Worm (Caenorhabditis elegans) whole organism, young adult: Measurements from ENCODE around the gene daf-36.

Experiments
- B0035.1 ChIP-seq: sonication (generic microtip); optimal IDR thresholded peaks from 2 replicates; lab custom pipeline; 2016; ENCODE audit warnings: missing genetic modification characterization, mild to moderate bottlenecking, missing compliant biosample characterization, missing genotype, missing genetic modification reagents
- B0336.3 ChIP-seq: fragments of 200-800 bp; sonication (Bioruptor generic); IDR thresholded peaks from 2 replicates; pipeline ENCODE4 v1.3.6; 2022; ENCODE audit warnings: missing genetic modification characterization, missing compliant biosample characterization
- C17E4.6 ChIP-seq: fragments of 200-800 bp; sonication (Bioruptor generic); IDR thresholded peaks from 2 replicates; pipeline ENCODE4 v1.3.6; 2022; ENCODE audit warnings: missing genetic modification reagents, missing genetic modification characterization, missing compliant biosample characterization
- D2030.7 ChIP-seq: fragments of 200-800 bp; sonication (Bioruptor generic); IDR thresholded peaks from 2 replicates; pipeline ENCODE4 v1.3.6; 2022; ENCODE audit warnings: missing genetic modification reagents, missing genetic modification characterization, missing compliant biosample characterization
- F22D6.2 ChIP-seq: sonication (generic microtip); optimal IDR thresholded peaks from 2 replicates; lab custom pipeline; 2016; ENCODE audit warnings: mild to moderate bottlenecking, missing genetic modification characterization, missing compliant biosample characterization
- F37B4.10 ChIP-seq: fragments of 200-800 bp; sonication (Bioruptor generic); IDR thresholded peaks from 2 replicates; pipeline ENCODE4 v1.3.6; 2022; ENCODE audit warnings: missing genetic modification characterization, missing compliant biosample characterization
- F49E8.2 ChIP-seq: sonication (generic microtip); optimal IDR thresholded peaks from 3 replicates; lab custom pipeline; 2017; ENCODE audit warnings: missing genetic modification characterization, mild to moderate bottlenecking, missing compliant biosample characterization, antibody characterized with exemption, moderate library complexity; ENCODE audit not compliant: insufficient read depth
- T07F8.4 ChIP-seq: sonication (generic microtip); optimal IDR thresholded peaks from 2 replicates; lab custom pipeline; 2016; ENCODE audit warnings: mild to moderate bottlenecking, missing genetic modification characterization, moderate library complexity, missing compliant biosample characterization
- T26A5.8 ChIP-seq: sonication (generic microtip); optimal IDR thresholded peaks from 2 replicates; lab custom pipeline; 2016; ENCODE audit warnings: missing genetic modification characterization, missing compliant biosample characterization
- Y53F4B.3 ChIP-seq: fragments of 200-800 bp; sonication (Bioruptor generic); IDR thresholded peaks from 2 replicates; pipeline ENCODE4 v1.3.6; 2022; ENCODE audit warnings: missing genetic modification reagents, missing genetic modification characterization, missing compliant biosample characterization
- Y79H2A.3 ChIP-seq: fragments of 200-800 bp; sonication (Bioruptor generic); conservative IDR thresholded peaks from 2 replicates; pipeline ENCODE4 v1.3.6; 2022; ENCODE audit warnings: missing genetic modification reagents, missing genetic modification characterization, missing compliant biosample characterization
- ZK185.1 ChIP-seq: sonication (generic microtip); optimal IDR thresholded peaks from 2 replicates; lab custom pipeline; 2016; ENCODE audit warnings: mild to moderate bottlenecking, missing genetic modification characterization, missing compliant biosample characterization; ENCODE audit not compliant: poor library complexity, severe bottlenecking
- aptf-2 ChIP-seq: fragments of 200-800 bp; sonication (Bioruptor generic); conservative IDR thresholded peaks from 2 replicates; pipeline ENCODE4 v1.3.6; 2022; ENCODE audit warnings: missing genetic modification reagents, missing genetic modification characterization, missing compliant biosample characterization
- attf-5 ChIP-seq: fragments of 200-800 bp; sonication (Bioruptor generic); optimal IDR thresholded peaks from 2 replicates; lab custom pipeline; 2018; ENCODE audit warnings: mild to moderate bottlenecking, missing genetic modification characterization, missing compliant biosample characterization
- ceh-27 ChIP-seq: fragments of 200-800 bp; sonication (Bioruptor generic); optimal IDR thresholded peaks from 2 replicates; lab custom pipeline; 2018; ENCODE audit warnings: mild to moderate bottlenecking, missing genetic modification characterization, moderate library complexity, missing compliant biosample characterization
- ceh-40 ChIP-seq: fragments of 200-800 bp; sonication (Bioruptor generic); IDR thresholded peaks from 2 replicates; pipeline ENCODE4 v1.3.6; 2022; ENCODE audit warnings: missing genetic modification characterization, missing compliant biosample characterization
- ceh-91 ChIP-seq: fragments of 200-800 bp; sonication (Bioruptor generic); IDR thresholded peaks from 2 replicates; pipeline ENCODE4 v1.3.6; 2022; ENCODE audit warnings: missing genetic modification reagents, missing genetic modification characterization, missing compliant biosample characterization
- dox-1 ChIP-seq: fragments of 200-800 bp; sonication (Bioruptor generic); IDR thresholded peaks from 2 replicates; pipeline ENCODE4 v1.3.6; 2022; ENCODE audit warnings: missing genetic modification reagents, missing genetic modification characterization, missing compliant biosample characterization
- egl-18 ChIP-seq: fragments of 200-800 bp; sonication (Bioruptor generic); IDR thresholded peaks from 2 replicates; pipeline ENCODE4 v1.3.6; 2022; ENCODE audit warnings: missing genetic modification reagents, missing genetic modification characterization, missing compliant biosample characterization
- gei-17 ChIP-seq: fragments of 200-800 bp; sonication (Bioruptor generic); optimal IDR thresholded peaks from 2 replicates; lab custom pipeline; 2018; ENCODE audit warnings: mild to moderate bottlenecking, missing genetic modification characterization, missing compliant biosample characterization
- hmg-1.2 ChIP-seq: fragments of 200-800 bp; sonication (Bioruptor generic); IDR thresholded peaks from 2 replicates; pipeline ENCODE4 v1.3.6; 2022; ENCODE audit warnings: missing genetic modification reagents, missing genetic modification characterization, missing compliant biosample characterization
- hmg-20 ChIP-seq: fragments of 200-800 bp; sonication (Bioruptor generic); IDR thresholded peaks from 2 replicates; pipeline ENCODE4 v1.3.6; 2022; ENCODE audit warnings: missing genetic modification reagents, missing genetic modification characterization, missing compliant biosample characterization
- lin-26 ChIP-seq: fragments of 200-800 bp; sonication (Bioruptor generic); IDR thresholded peaks from 2 replicates; pipeline ENCODE4 v1.3.6; 2022; ENCODE audit warnings: missing genetic modification reagents, missing genetic modification characterization, missing compliant biosample characterization
- lsl-1 ChIP-seq: fragments of 200-800 bp; sonication (Bioruptor generic); optimal IDR thresholded peaks from 2 replicates; lab custom pipeline; 2018; ENCODE audit warnings: mild to moderate bottlenecking, missing genetic modification characterization, moderate library complexity, missing compliant biosample characterization
- lsy-27 ChIP-seq: sonication (generic microtip); optimal IDR thresholded peaks from 2 replicates; lab custom pipeline; 2017; ENCODE audit warnings: missing genetic modification characterization, mild to moderate bottlenecking, missing compliant biosample characterization, antibody characterized with exemption, missing genotype, borderline replicate concordance; ENCODE audit not compliant: insufficient read depth
- madf-3 ChIP-seq: fragments of 200-800 bp; sonication (Bioruptor generic); IDR thresholded peaks from 2 replicates; pipeline ENCODE4 v1.3.6; 2022; ENCODE audit warnings: missing genetic modification reagents, missing genetic modification characterization, missing compliant biosample characterization
- madf-6 ChIP-seq: fragments of 200-800 bp; sonication (Bioruptor generic); IDR thresholded peaks from 2 replicates; pipeline ENCODE4 v1.3.6; 2022; ENCODE audit warnings: missing genetic modification reagents, missing genetic modification characterization, missing compliant biosample characterization
- madf-8 ChIP-seq: fragments of 200-800 bp; sonication (Bioruptor generic); conservative IDR thresholded peaks from 2 replicates; pipeline ENCODE4 v1.3.6; 2022; ENCODE audit warnings: missing genetic modification reagents, missing genetic modification characterization, missing compliant biosample characterization
- mcd-1 ChIP-seq: fragments of 200-800 bp; sonication (Bioruptor generic); IDR thresholded peaks from 2 replicates; pipeline ENCODE4 v1.3.6; 2022; ENCODE audit warnings: missing genetic modification reagents, missing genetic modification characterization, missing compliant biosample characterization
- nfya-2 ChIP-seq: fragments of 200-800 bp; sonication (Bioruptor generic); IDR thresholded peaks from 2 replicates; pipeline ENCODE4 v1.3.6; 2022; ENCODE audit warnings: missing genetic modification reagents, missing genetic modification characterization, missing compliant biosample characterization
- nfyb-1 ChIP-seq: fragments of 200-800 bp; sonication (Bioruptor generic); IDR thresholded peaks from 2 replicates; pipeline ENCODE4 v1.3.6; 2022; ENCODE audit warnings: missing genetic modification reagents, missing genetic modification characterization, missing compliant biosample characterization
- nhr-179 ChIP-seq: sonication (generic microtip); optimal IDR thresholded peaks from 2 replicates; lab custom pipeline; 2016; ENCODE audit warnings: mild to moderate bottlenecking, missing genetic modification characterization, missing compliant biosample characterization
- pbrm-1 ChIP-seq: fragments of 200-800 bp; sonication (Bioruptor generic); IDR thresholded peaks from 2 replicates; pipeline ENCODE4 v1.3.6; 2022; ENCODE audit warnings: missing genetic modification reagents, missing genetic modification characterization, missing compliant biosample characterization
- rcor-1 ChIP-seq: fragments of 200-800 bp; sonication (Bioruptor generic); IDR thresholded peaks from 2 replicates; pipeline ENCODE4 v1.3.6; 2022; ENCODE audit warnings: missing genetic modification reagents, missing genetic modification characterization, missing compliant biosample characterization
- rec-8 ChIP-seq, 2 experiments: sonication (generic microtip); optimal IDR thresholded peaks; 2 replicates each; lab custom pipeline; 2016; ENCODE audit warnings: mild to moderate bottlenecking in 2 of 2, missing genetic modification characterization in 2 of 2, missing genetic modification reagents in 2 of 2, missing genotype in 2 of 2, missing biosample characterization in 1 of 2, missing compliant biosample characterization in 1 of 2, moderate library complexity in 1 of 2
- repo-1 ChIP-seq: sonication (generic microtip); optimal IDR thresholded peaks from 2 replicates; lab custom pipeline; 2017; ENCODE audit warnings: mild to moderate bottlenecking, missing genetic modification characterization, missing compliant biosample characterization
- rpc-1 ChIP-seq, 2 experiments: fragments of 150-350 bp in 1 of 2; sonication (generic microtip) in 1 of 2; optimal IDR thresholded peaks; 2 replicates each; lab custom pipeline; 2014 to 2018; ENCODE audit warnings: missing biosample characterization in 1 of 2, missing genetic modification characterization in 1 of 2, missing genetic modification reagents in 1 of 2, missing genotype in 1 of 2
- sdz-38 ChIP-seq: sonication (generic microtip); optimal IDR thresholded peaks from 2 replicates; lab custom pipeline; 2016; ENCODE audit warnings: missing genotype, missing genetic modification characterization, missing compliant biosample characterization
- snpc-1.3 ChIP-seq: sonication (generic microtip); optimal IDR thresholded peaks from 2 replicates; lab custom pipeline; 2017; ENCODE audit warnings: missing genetic modification characterization, mild to moderate bottlenecking, missing compliant biosample characterization, antibody characterized with exemption, moderate library complexity, missing genotype, missing genetic modification reagents; ENCODE audit not compliant: insufficient read depth
- unc-130 ChIP-seq: sonication (generic microtip); optimal IDR thresholded peaks from 2 replicates; lab custom pipeline; 2016; ENCODE audit warnings: missing genetic modification reagents, missing genetic modification characterization, missing compliant biosample characterization
- xnd-1 ChIP-seq: sonication (generic microtip); optimal IDR thresholded peaks from 2 replicates; lab custom pipeline; 2016; ENCODE audit warnings: missing genotype, missing genetic modification reagents, missing genetic modification characterization, missing compliant biosample characterization
- ztf-26 ChIP-seq: sonication (generic microtip); optimal IDR thresholded peaks from 2 replicates; lab custom pipeline; 2017; ENCODE audit warnings: missing genetic modification characterization, missing compliant biosample characterization
- ztf-28 ChIP-seq: fragments of 200-800 bp; sonication (Bioruptor generic); IDR thresholded peaks from 2 replicates; pipeline ENCODE4 v1.3.6; 2022; ENCODE audit warnings: missing genetic modification reagents, missing genetic modification characterization, missing compliant biosample characterization

Gene daf-36

ce11 chrV:10241121-10241803 lies 15.8 kb upstream of the daf-36 start, which contains the start of the genes C12D8.21 and col-148:
C12D8.21 (minus strand) TSS chrV:10241188.
col-148 (plus strand) TSS chrV:10241753.
- no peak for TF ChIP-seq F22D6.2

- TF ChIP-seq sdz-38 (tag; lab: Kevin White, UChicago), result no peak
- no peak for TF ChIP-seq nhr-179
- no peak for TF ChIP-seq pbrm-1 (GFP tag; lab: Robert Waterston, UW)
- TF ChIP-seq, all 124 proteins: peak for 0
Observed at ce11 chrV:10239861-10240260, 14.4 kb upstream of the daf-36 start, which contains the start of gene fipr-8. fipr-8 (minus strand) TSS chrV:10239961.

- no peak for TF ChIP-seq ceh-27 (GFP tag; lab: Kevin White, UChicago)
- no peak for TF ChIP-seq C17E4.6 (GFP tag; lab: Robert Waterston, UW)
- TF ChIP-seq madf-6 (GFP tag; lab: Robert Waterston, UW), result peak; percentile 64; the same call in 1 of the 2 replicates
- no peak for TF ChIP-seq nfya-2 (GFP tag; lab: Robert Waterston, UW)
- no peak for TF ChIP-seq lsy-27 (tag; lab: Kevin White, UChicago)
- no peak for TF ChIP-seq gei-17
- no peak for TF ChIP-seq nfyb-1 (GFP tag; lab: Robert Waterston, UW)
- no peak for TF ChIP-seq hmg-20 (GFP tag; lab: Robert Waterston, UW)
- no peak for TF ChIP-seq attf-5
- TF ChIP-seq rcor-1 (GFP tag; lab: Robert Waterston, UW), result no peak
- TF ChIP-seq hmg-1.2, result peak; percentile 29; the same call in 1 of the 2 replicates
- TF ChIP-seq ceh-40 (GFP tag; lab: Robert Waterston, UW), result no peak
- no peak for TF ChIP-seq egl-18
- TF ChIP-seq madf-8 (GFP tag; lab: Robert Waterston, UW), result peak; percentile 71
- no peak for TF ChIP-seq T26A5.8 (tag; lab: Kevin White, UChicago)
- no peak for TF ChIP-seq F37B4.10 (GFP tag; lab: Robert Waterston, UW)
- no peak for TF ChIP-seq F49E8.2 (tag; lab: Kevin White, UChicago)
- 0 out of 2 replicates have a peak, but pooled peaks have one; percentile 7 for TF ChIP-seq lin-26
- peak; percentile 76 for TF ChIP-seq lsl-1 (GFP tag; lab: Kevin White, UChicago)
- no peak for TF ChIP-seq B0035.1 (tag; lab: Kevin White, UChicago)
- TF ChIP-seq xnd-1 (tag; lab: Kevin White, UChicago), result peak; percentile 17
- TF ChIP-seq ceh-91 (GFP tag; lab: Robert Waterston, UW), result peak; percentile 68
- TF ChIP-seq rec-8 (tag; optimal IDR thresholded peaks at IDR 0.05; lab: Kevin White, UChicago), result no peak
- no peak for TF ChIP-seq T07F8.4 (tag; lab: Kevin White, UChicago)
- no peak for TF ChIP-seq Y53F4B.3
- TF ChIP-seq Y79H2A.3 (GFP tag; lab: Robert Waterston, UW), result no peak
- TF ChIP-seq ztf-26, result no peak
- TF ChIP-seq mcd-1 (GFP tag; lab: Robert Waterston, UW), result peak; percentile 61
- peak; percentile 65 for TF ChIP-seq dox-1 (GFP tag; lab: Robert Waterston, UW)
- 0 out of 2 replicates have a peak, but pooled peaks have one; percentile 48 for TF ChIP-seq ztf-28 (GFP tag; lab: Robert Waterston, UW)
- TF ChIP-seq madf-3, result peak; percentile 97
- TF ChIP-seq aptf-2 (GFP tag; lab: Robert Waterston, UW), result 0 out of 2 replicates have a peak, but pooled peaks have one; percentile 13
- no peak for TF ChIP-seq ZK185.1 (tag; lab: Kevin White, UChicago)
- TF ChIP-seq rpc-1 (optimal IDR thresholded peaks at IDR 0.05; lab: Kevin White, UChicago), result no peak
- no peak for TF ChIP-seq rpc-1 (tag; optimal IDR thresholded peaks at IDR 0.05; lab: Kevin White, UChicago)
- TF ChIP-seq unc-130, result no peak
- no peak for TF ChIP-seq snpc-1.3 (tag; lab: Kevin White, UChicago)
- no peak for TF ChIP-seq repo-1 (tag; lab: Kevin White, UChicago)
- TF ChIP-seq D2030.7, result peak; percentile 49; the same call in 1 of the 2 replicates
- TF ChIP-seq B0336.3 (GFP tag; lab: Robert Waterston, UW), result no peak
Observed at ce11 chrV:10238665-10239064, 13.2 kb upstream of the daf-36 start, which contains the start of gene fubl-1. fubl-1 (minus strand) TSS chrV:10238866.
